Worm (Caenorhabditis elegans) whole organism, L2 larva: ENCODE results near the gene F49F1.10.

Source experiments
- ZK546.5 ChIP-seq: sonication (generic microtip); optimal IDR thresholded peaks from 2 replicates; lab custom pipeline; 2017; ENCODE audit warnings: missing biosample characterization, missing genetic modification characterization
- ama-1 ChIP-seq: fragments of 150-350 bp; optimal IDR thresholded peaks from 2 replicates; lab custom pipeline; 2018; ENCODE audit warnings: inconsistent platforms
- ceh-16 ChIP-seq: fragments of 150-350 bp; optimal IDR thresholded peaks from 2 replicates; lab custom pipeline; 2014; ENCODE audit warnings: missing biosample characterization, missing genetic modification characterization
- nhr-237 ChIP-seq: fragments of 150-350 bp; optimal IDR thresholded peaks from 2 replicates; lab custom pipeline; 2014; ENCODE audit warnings: missing biosample characterization, missing genetic modification characterization
- unc-39 ChIP-seq: fragments of 150-350 bp; optimal IDR thresholded peaks from 2 replicates; lab custom pipeline; 2014; ENCODE audit warnings: missing biosample characterization, missing genetic modification characterization
- ztf-11 ChIP-seq: sonication (generic microtip); optimal IDR thresholded peaks from 2 replicates; lab custom pipeline; 2017; ENCODE audit warnings: missing biosample characterization, missing genetic modification characterization

DNA sequence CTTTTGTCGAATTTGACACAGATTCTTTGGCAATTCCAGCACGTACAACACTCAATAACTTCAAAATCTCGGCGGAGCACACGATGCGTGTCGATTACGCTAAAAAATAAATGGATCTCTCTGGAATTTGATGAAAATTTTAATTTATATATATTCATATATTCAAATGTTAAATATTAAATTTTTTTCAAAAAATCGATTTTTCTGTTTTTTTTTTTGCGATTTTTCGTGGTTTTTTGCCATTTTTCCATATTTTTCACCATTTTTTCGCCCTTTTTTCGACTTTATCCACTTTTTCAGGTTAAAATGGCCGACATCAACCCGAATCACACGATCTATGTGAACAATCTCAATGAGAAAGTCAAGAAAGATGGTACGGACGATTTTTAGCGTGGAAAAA lies 34.9 kb upstream of the F49F1.10 start, which contains the start of gene rnp-3:
- TF ChIP-seq ceh-16 (tag; lab: Kevin White, UChicago) (no peak), unc-39 (no peak), ama-1 (lab: Kevin White, UChicago) (no peak), nhr-237 (tag; lab: Kevin White, UChicago) (no peak), ztf-11 (no peak), ZK546.5 (tag; lab: Kevin White, UChicago) (no peak)
